Worm (Caenorhabditis elegans) whole organism, late embryonic: ENCODE results near the gene srsy-1.
"Not testable (repeated sequence)": the region's sequence is repeated elsewhere in the genome, so short reads cannot be mapped to it uniquely, and the experiment has no call there.

Experiments
- F13H6.1 ChIP-seq: sonication (generic microtip); optimal IDR thresholded peaks from 2 replicates; lab custom pipeline; 2016; ENCODE audit warnings: missing genetic modification characterization, missing compliant biosample characterization
- K02D7.2 ChIP-seq: sonication (generic microtip); optimal IDR thresholded peaks from 2 replicates; lab custom pipeline; 2017; ENCODE audit warnings: mild to moderate bottlenecking, missing genetic modification characterization, missing compliant biosample characterization
- K09A11.1 ChIP-seq: sonication (generic microtip); optimal IDR thresholded peaks from 2 replicates; lab custom pipeline; 2017; ENCODE audit warnings: antibody characterized with exemption, mild to moderate bottlenecking, missing genetic modification characterization, missing compliant biosample characterization; ENCODE audit not compliant: insufficient read depth
- T23F11.4 ChIP-seq: fragments of 200-800 bp; sonication (Bioruptor generic); optimal IDR thresholded peaks from 2 replicates; lab custom pipeline; 2018; ENCODE audit warnings: mild to moderate bottlenecking, missing genetic modification characterization, missing compliant biosample characterization
- ama-1 ChIP-seq: fragments of 150-350 bp; optimal IDR thresholded peaks from 2 replicates; lab custom pipeline; 2014
- ceh-18 ChIP-seq: sonication (generic microtip); optimal IDR thresholded peaks from 2 replicates; lab custom pipeline; 2016; ENCODE audit warnings: missing genetic modification characterization, missing compliant biosample characterization
- ceh-2 ChIP-seq: sonication (generic microtip); optimal IDR thresholded peaks from 2 replicates; lab custom pipeline; 2016; ENCODE audit warnings: missing genotype, missing genetic modification characterization, missing compliant biosample characterization
- ceh-22 ChIP-seq: sonication (generic microtip); optimal IDR thresholded peaks from 2 replicates; lab custom pipeline; 2017; ENCODE audit warnings: missing biosample characterization, missing genetic modification characterization
- ceh-24 ChIP-seq: sonication (generic microtip); optimal IDR thresholded peaks from 2 replicates; lab custom pipeline; 2016; ENCODE audit warnings: mild to moderate bottlenecking, missing genetic modification characterization, missing compliant biosample characterization
- ceh-30 ChIP-seq: fragments of 150-350 bp; optimal IDR thresholded peaks from 2 replicates; lab custom pipeline; 2014; ENCODE audit warnings: missing biosample characterization, missing genetic modification characterization
- ceh-9 ChIP-seq: sonication (generic microtip); optimal IDR thresholded peaks from 2 replicates; lab custom pipeline; 2016; ENCODE audit warnings: mild to moderate bottlenecking, missing genetic modification characterization, inconsistent platforms, missing compliant biosample characterization
- che-1 ChIP-seq: sonication (generic microtip); optimal IDR thresholded peaks from 2 replicates; lab custom pipeline; 2016; ENCODE audit warnings: mild to moderate bottlenecking, missing genetic modification characterization, missing compliant biosample characterization
- dve-1 ChIP-seq: sonication (generic microtip); optimal IDR thresholded peaks from 2 replicates; lab custom pipeline; 2017; ENCODE audit warnings: antibody characterized with exemption, mild to moderate bottlenecking, missing genetic modification characterization, missing compliant biosample characterization
- elt-2 ChIP-seq: sonication (generic microtip); optimal IDR thresholded peaks from 2 replicates; lab custom pipeline; 2016; ENCODE audit warnings: missing genetic modification reagents, missing genetic modification characterization, missing compliant biosample characterization
- fax-1 ChIP-seq: sonication (generic microtip); optimal IDR thresholded peaks from 2 replicates; lab custom pipeline; 2016; ENCODE audit warnings: missing genotype, missing genetic modification characterization, missing compliant biosample characterization
- fkh-6 ChIP-seq: sonication (generic microtip); optimal IDR thresholded peaks from 2 replicates; lab custom pipeline; 2016; ENCODE audit warnings: missing genetic modification characterization, missing compliant biosample characterization
- gmeb-2 ChIP-seq: sonication (generic microtip); optimal IDR thresholded peaks from 2 replicates; lab custom pipeline; 2016; ENCODE audit warnings: missing genetic modification characterization, inconsistent platforms, missing compliant biosample characterization
- hlh-13 ChIP-seq: fragments of 200-800 bp; sonication (Bioruptor generic); optimal IDR thresholded peaks from 2 replicates; lab custom pipeline; 2018; ENCODE audit warnings: mild to moderate bottlenecking, missing genetic modification characterization, missing compliant biosample characterization
- hlh-6 ChIP-seq: sonication (generic microtip); optimal IDR thresholded peaks from 2 replicates; lab custom pipeline; 2016; ENCODE audit warnings: missing genotype, missing genetic modification characterization, missing compliant biosample characterization
- lin-11 ChIP-seq: fragments of 200-800 bp; sonication (Bioruptor generic); optimal IDR thresholded peaks from 2 replicates; lab custom pipeline; 2018; ENCODE audit warnings: mild to moderate bottlenecking, missing genetic modification characterization, missing compliant biosample characterization
- odd-2 ChIP-seq: sonication (generic microtip); optimal IDR thresholded peaks from 2 replicates; lab custom pipeline; 2017; ENCODE audit warnings: antibody characterized with exemption, mild to moderate bottlenecking, missing genetic modification characterization, missing compliant biosample characterization
- pag-3 ChIP-seq: sonication (generic microtip); optimal IDR thresholded peaks from 2 replicates; lab custom pipeline; 2016; ENCODE audit warnings: missing compliant biosample characterization, missing genetic modification characterization, borderline replicate concordance
- pat-9 ChIP-seq: fragments of 200-800 bp; sonication (Bioruptor generic); optimal IDR thresholded peaks from 2 replicates; lab custom pipeline; 2018; ENCODE audit warnings: mild to moderate bottlenecking, missing genetic modification characterization, moderate library complexity, missing compliant biosample characterization
- pha-2 ChIP-seq: sonication (generic microtip); optimal IDR thresholded peaks from 2 replicates; lab custom pipeline; 2017; ENCODE audit warnings: mild to moderate bottlenecking, missing genetic modification characterization, missing compliant biosample characterization
- pha-4 ChIP-seq: fragments of 150-350 bp; optimal IDR thresholded peaks from 2 replicates; lab custom pipeline; 2018; ENCODE audit warnings: missing biosample characterization, missing genetic modification reagents, missing genetic modification characterization
- pqm-1 ChIP-seq: sonication (generic microtip); optimal IDR thresholded peaks from 2 replicates; lab custom pipeline; 2016; ENCODE audit warnings: missing genetic modification characterization, missing compliant biosample characterization
- sdc-2 ChIP-seq: sonication (generic microtip); optimal IDR thresholded peaks from 2 replicates; lab custom pipeline; 2016; ENCODE audit warnings: missing genotype, missing genetic modification characterization, missing compliant biosample characterization
- tbx-2 ChIP-seq: sonication (generic microtip); optimal IDR thresholded peaks from 2 replicates; lab custom pipeline; 2016; ENCODE audit warnings: missing genetic modification characterization, missing compliant biosample characterization
- tbx-7 ChIP-seq: sonication (generic microtip); optimal IDR thresholded peaks from 2 replicates; lab custom pipeline; 2016; ENCODE audit warnings: missing genotype, missing genetic modification characterization, missing compliant biosample characterization
- unc-55 ChIP-seq: sonication (generic microtip); optimal IDR thresholded peaks from 2 replicates; lab custom pipeline; 2017; ENCODE audit warnings: missing biosample characterization, missing genetic modification reagents, missing genetic modification characterization
- unc-86 ChIP-seq: sonication (generic microtip); optimal IDR thresholded peaks from 2 replicates; lab custom pipeline; 2016; ENCODE audit warnings: missing genetic modification characterization, missing compliant biosample characterization
- ztf-16 ChIP-seq: sonication (generic microtip); optimal IDR thresholded peaks from 2 replicates; lab custom pipeline; 2017; ENCODE audit warnings: missing genetic modification characterization, missing compliant biosample characterization

Gene srsy-1

ce11 chrII:5156983-5157382 is 41.1 kb downstream of the srsy-1 start, which contains the start of gene msp-45:
msp-45 (minus strand) TSS chrII:5157083.
- TF ChIP-seq pha-2 (tag; lab: Kevin White, UChicago) (no peak), ceh-30 (tag; lab: Kevin White, UChicago) (no peak), ceh-9 (tag; lab: Kevin White, UChicago) (no peak), pqm-1 (tag; lab: Kevin White, UChicago) (no peak), che-1 (tag; lab: Kevin White, UChicago) (no peak), odd-2 (no peak), ceh-24 (tag; lab: Kevin White, UChicago) (no peak), ama-1 (no peak), unc-55 (no peak), lin-11 (no peak), tbx-2 (tag; lab: Kevin White, UChicago) (no peak), pat-9 (tag; lab: Kevin White, UChicago) (no peak)

- TF ChIP-seq ceh-9 (tag; lab: Kevin White, UChicago) (no peak), ceh-2 (tag; lab: Kevin White, UChicago) (no peak), fax-1 (tag; lab: Kevin White, UChicago) (no peak), pha-2 (tag; lab: Kevin White, UChicago) (no peak), ceh-24 (tag; lab: Kevin White, UChicago) (no peak), tbx-7 (tag; lab: Kevin White, UChicago) (no peak), sdc-2 (tag; lab: Kevin White, UChicago) (no peak), F13H6.1 (tag; lab: Kevin White, UChicago) (no peak), hlh-6 (tag; lab: Kevin White, UChicago) (no peak), T23F11.4 (no peak)
Measured at ce11 chrII:5157525-5157924, 41.7 kb downstream of the srsy-1 start, which contains the start of gene srb-13. srb-13 (minus strand) TSS chrII:5157625.

- not testable (repeated sequence) for TF ChIP-seq elt-2 (tag; lab: Kevin White, UChicago); K02D7.2 (tag; lab: Kevin White, UChicago); pag-3
Measured at ce11 chrII:5158774-5159173, 42.9 kb downstream of the srsy-1 start, which contains the start of gene F58A6.9. F58A6.9 (minus strand) TSS chrII:5158874.

- no peak for TF ChIP-seq ceh-22 (tag; lab: Kevin White, UChicago)
- no peak for TF ChIP-seq pha-4
Measured at ce11 chrII:5161102-5161501, 45.3 kb downstream of the srsy-1 start, which contains the start of gene C27D6.11. C27D6.11 (minus strand) TSS chrII:5161202.

- TF ChIP-seq hlh-13 (GFP tag; lab: Kevin White, UChicago) (no peak), elt-2 (tag; lab: Kevin White, UChicago) (no peak)
Measured at ce11 chrII:5163283-5163682, 47.5 kb downstream of the srsy-1 start, which contains the start of gene srb-5. srb-5 (minus strand) TSS chrII:5163383.

ce11 chrII:5166738-5167137 is 50.9 kb downstream of the srsy-1 start, which contains the start of gene srb-3:
srb-3 (minus strand) TSS chrII:5166838.
- TF ChIP-seq pag-3 = no peak
- TF ChIP-seq ceh-9 (tag; lab: Kevin White, UChicago) = no peak
- TF ChIP-seq K09A11.1 (tag; lab: Kevin White, UChicago) = no peak
- TF ChIP-seq ama-1 = no peak
- no peak for TF ChIP-seq unc-86 (tag; lab: Kevin White, UChicago)
- no peak for TF ChIP-seq ztf-16 (tag; lab: Kevin White, UChicago)
- no peak for TF ChIP-seq gmeb-2 (tag; lab: Kevin White, UChicago)
- TF ChIP-seq dve-1 = no peak
- TF ChIP-seq fkh-6 (tag; lab: Kevin White, UChicago) = no peak
- no peak for TF ChIP-seq ceh-18 (tag; lab: Kevin White, UChicago)
